Worm (Caenorhabditis elegans) whole organism, L2 larva: Measurements from ENCODE around the gene ZK757.10.

Source experiments
- C34F6.9 ChIP-seq: fragments of 150-350 bp; optimal IDR thresholded peaks from 2 replicates; lab custom pipeline; 2014; ENCODE audit warnings: missing biosample characterization, missing genetic modification characterization
- F13H6.1 ChIP-seq: sonication (generic microtip); optimal IDR thresholded peaks from 2 replicates; lab custom pipeline; 2016; ENCODE audit warnings: missing genetic modification characterization, missing compliant biosample characterization
- R02D3.7 ChIP-seq: fragments of 150-350 bp; optimal IDR thresholded peaks from 2 replicates; lab custom pipeline; 2014; ENCODE audit warnings: missing biosample characterization, missing genetic modification characterization
- Y55F3AM.14 ChIP-seq: fragments of 200-800 bp; sonication (Bioruptor generic); optimal IDR thresholded peaks from 2 replicates; lab custom pipeline; 2018; ENCODE audit warnings: mild to moderate bottlenecking, missing genetic modification characterization, missing compliant biosample characterization
- ZK546.5 ChIP-seq: sonication (generic microtip); optimal IDR thresholded peaks from 2 replicates; lab custom pipeline; 2017; ENCODE audit warnings: missing biosample characterization, missing genetic modification characterization
- alr-1 ChIP-seq: fragments of 150-350 bp; optimal IDR thresholded peaks from 2 replicates; lab custom pipeline; 2014; ENCODE audit warnings: missing biosample characterization, missing genetic modification characterization
- blmp-1 ChIP-seq: sonication (generic microtip); optimal IDR thresholded peaks from 2 replicates; lab custom pipeline; 2017; ENCODE audit warnings: missing genetic modification characterization, mild to moderate bottlenecking, missing compliant biosample characterization, antibody characterized with exemption, moderate library complexity; ENCODE audit not compliant: insufficient read depth
- ceh-16 ChIP-seq: fragments of 150-350 bp; optimal IDR thresholded peaks from 2 replicates; lab custom pipeline; 2014; ENCODE audit warnings: missing biosample characterization, missing genetic modification characterization
- ceh-82 ChIP-seq: fragments of 150-350 bp; optimal IDR thresholded peaks from 2 replicates; lab custom pipeline; 2014; ENCODE audit warnings: missing biosample characterization, missing genetic modification characterization
- crh-2 ChIP-seq: sonication (generic microtip); optimal IDR thresholded peaks from 2 replicates; lab custom pipeline; 2017; ENCODE audit warnings: missing biosample characterization, missing genetic modification characterization
- dmd-4 ChIP-seq: sonication (generic microtip); optimal IDR thresholded peaks from 2 replicates; lab custom pipeline; 2017; ENCODE audit warnings: missing biosample characterization, missing genetic modification characterization
- egl-27 ChIP-seq: sonication (generic microtip); optimal IDR thresholded peaks from 3 replicates; lab custom pipeline; 2017; ENCODE audit warnings: missing biosample characterization, missing genetic modification reagents, missing genetic modification characterization
- elt-1 ChIP-seq: fragments of 150-350 bp; optimal IDR thresholded peaks from 2 replicates; lab custom pipeline; 2014; ENCODE audit warnings: missing biosample characterization, missing genetic modification characterization
- elt-3 ChIP-seq: sonication (generic microtip); optimal IDR thresholded peaks from 2 replicates; lab custom pipeline; 2017; ENCODE audit warnings: missing biosample characterization, missing genetic modification characterization
- fos-1 ChIP-seq: fragments of 150-350 bp; optimal IDR thresholded peaks from 2 replicates; lab custom pipeline; 2014; ENCODE audit warnings: missing biosample characterization, missing genetic modification characterization
- gmeb-1 ChIP-seq: fragments of 150-350 bp; optimal IDR thresholded peaks from 2 replicates; lab custom pipeline; 2014; ENCODE audit warnings: missing biosample characterization, missing genetic modification characterization
- lin-11 ChIP-seq: fragments of 150-350 bp; sonication (generic microtip); optimal IDR thresholded peaks from 2 replicates; lab custom pipeline; 2014; ENCODE audit warnings: missing biosample characterization, missing genetic modification characterization, inconsistent platforms, mixed read lengths
- lin-13 ChIP-seq: fragments of 150-350 bp; optimal IDR thresholded peaks from 2 replicates; lab custom pipeline; 2014; ENCODE audit warnings: missing biosample characterization, missing genetic modification reagents, missing genetic modification characterization
- lin-39 ChIP-seq: fragments of 150-350 bp; optimal IDR thresholded peaks from 2 replicates; lab custom pipeline; 2014; ENCODE audit warnings: missing biosample characterization, missing genetic modification reagents, missing genetic modification characterization
- lsy-2 ChIP-seq, 2 experiments: fragments of 150-350 bp in 1 of 2; sonication (generic microtip) in 1 of 2; optimal IDR thresholded peaks; 2 replicates each; lab custom pipeline; 2014 to 2017; ENCODE audit warnings: missing biosample characterization in 2 of 2, missing genetic modification characterization in 2 of 2
- mab-5 ChIP-seq: fragments of 150-350 bp; optimal IDR thresholded peaks from 2 replicates; lab custom pipeline; 2014; ENCODE audit warnings: missing biosample characterization, missing genetic modification characterization
- mbf-1 ChIP-seq: sonication (generic microtip); optimal IDR thresholded peaks from 2 replicates; lab custom pipeline; 2017; ENCODE audit warnings: missing biosample characterization, missing genetic modification characterization
- nhr-10 ChIP-seq: sonication (generic microtip); optimal IDR thresholded peaks from 2 replicates; lab custom pipeline; 2017; ENCODE audit warnings: missing biosample characterization, missing genetic modification characterization
- nhr-11 ChIP-seq: fragments of 150-350 bp; optimal IDR thresholded peaks from 2 replicates; lab custom pipeline; 2014; ENCODE audit warnings: missing biosample characterization, missing genetic modification characterization
- nhr-12 ChIP-seq: fragments of 150-350 bp; optimal IDR thresholded peaks from 2 replicates; lab custom pipeline; 2014; ENCODE audit warnings: missing biosample characterization, missing genetic modification characterization
- nhr-129 ChIP-seq: fragments of 150-350 bp; optimal IDR thresholded peaks from 2 replicates; lab custom pipeline; 2014; ENCODE audit warnings: missing biosample characterization, missing genetic modification characterization
- nhr-21 ChIP-seq: fragments of 150-350 bp; optimal IDR thresholded peaks from 2 replicates; lab custom pipeline; 2014; ENCODE audit warnings: missing biosample characterization, missing genetic modification characterization
- nhr-237 ChIP-seq: fragments of 150-350 bp; optimal IDR thresholded peaks from 2 replicates; lab custom pipeline; 2014; ENCODE audit warnings: missing biosample characterization, missing genetic modification characterization
- nhr-25 ChIP-seq: fragments of 150-350 bp; sonication (generic microtip); optimal IDR thresholded peaks from 3 replicates; lab custom pipeline; 2014; ENCODE audit warnings: missing biosample characterization, missing genetic modification characterization
- nhr-6 ChIP-seq: fragments of 150-350 bp; optimal IDR thresholded peaks from 2 replicates; lab custom pipeline; 2014; ENCODE audit warnings: missing biosample characterization, missing genetic modification characterization
- nhr-77 ChIP-seq: fragments of 150-350 bp; optimal IDR thresholded peaks from 2 replicates; lab custom pipeline; 2014; ENCODE audit warnings: missing biosample characterization, missing genetic modification characterization
- peb-1 ChIP-seq: fragments of 150-350 bp; optimal IDR thresholded peaks from 2 replicates; lab custom pipeline; 2014; ENCODE audit warnings: missing biosample characterization, missing genetic modification characterization
- sem-4 ChIP-seq: fragments of 150-350 bp; optimal IDR thresholded peaks from 2 replicates; lab custom pipeline; 2014; ENCODE audit warnings: missing biosample characterization, missing genetic modification reagents, missing genetic modification characterization
- skn-1 ChIP-seq: sonication (generic microtip); optimal IDR thresholded peaks from 2 replicates; lab custom pipeline; 2017; ENCODE audit warnings: missing biosample characterization, missing genetic modification characterization
- sma-3 ChIP-seq: sonication (generic microtip); optimal IDR thresholded peaks from 2 replicates; lab custom pipeline; 2016; ENCODE audit warnings: missing genetic modification reagents, missing genetic modification characterization, missing compliant biosample characterization
- sma-9 ChIP-seq, 2 experiments: fragments of 150-350 bp in 1 of 2; sonication (generic microtip) in 1 of 2; optimal IDR thresholded peaks; 2 replicates each; lab custom pipeline; 2014 to 2016; ENCODE audit warnings: missing genetic modification characterization in 2 of 2, mild to moderate bottlenecking in 1 of 2, missing biosample characterization in 1 of 2, missing compliant biosample characterization in 1 of 2, missing genetic modification reagents in 1 of 2, moderate library complexity in 1 of 2
- snpc-4 ChIP-seq: fragments of 150-350 bp; optimal IDR thresholded peaks from 2 replicates; lab custom pipeline; 2014; ENCODE audit warnings: missing biosample characterization, missing genetic modification characterization
- unc-39 ChIP-seq: fragments of 150-350 bp; optimal IDR thresholded peaks from 2 replicates; lab custom pipeline; 2014; ENCODE audit warnings: missing biosample characterization, missing genetic modification characterization
- unc-55 ChIP-seq: fragments of 150-350 bp; sonication (generic microtip); optimal IDR thresholded peaks from 3 replicates; lab custom pipeline; 2014; ENCODE audit warnings: missing biosample characterization, missing genetic modification reagents, missing genetic modification characterization
- unc-62 ChIP-seq: fragments of 150-350 bp; optimal IDR thresholded peaks from 2 replicates; lab custom pipeline; 2014; ENCODE audit warnings: missing biosample characterization, missing genetic modification reagents, missing genetic modification characterization
- zag-1 ChIP-seq: fragments of 150-350 bp; optimal IDR thresholded peaks from 2 replicates; lab custom pipeline; 2014; ENCODE audit warnings: missing biosample characterization, missing genetic modification characterization
- ztf-11 ChIP-seq: sonication (generic microtip); optimal IDR thresholded peaks from 2 replicates; lab custom pipeline; 2017; ENCODE audit warnings: missing biosample characterization, missing genetic modification characterization

The ZK757.10 gene

ce11 chrIII:9843715-9844114 is 33.3 kb upstream of the ZK757.10 start, which contains the start of gene K11H3.5:
Gene K11H3.5, plus strand, starts transcription at chrIII:9843768.
- TF ChIP-seq elt-3 (tag; lab: Kevin White, UChicago): no peak
- no peak for TF ChIP-seq nhr-11

- TF ChIP-seq ceh-16 (tag; lab: Kevin White, UChicago): no peak
- no peak for TF ChIP-seq unc-62 (GFP tag; lab: Kevin White, UChicago)
- TF ChIP-seq egl-27: no peak
- TF ChIP-seq sma-3 (GFP tag; lab: Kevin White, UChicago): no peak
- no peak for TF ChIP-seq blmp-1 (tag; lab: Kevin White, UChicago)
- TF ChIP-seq elt-1: no peak
- TF ChIP-seq skn-1 (tag; lab: Kevin White, UChicago): no peak
- TF ChIP-seq nhr-129 (tag; lab: Kevin White, UChicago): no peak
- no peak for TF ChIP-seq nhr-77 (tag; lab: Kevin White, UChicago)
- no peak for TF ChIP-seq elt-3 (tag; lab: Kevin White, UChicago)
- TF ChIP-seq sem-4 (tag; lab: Kevin White, UChicago): no peak
- no peak for TF ChIP-seq snpc-4 (tag; lab: Kevin White, UChicago)
- TF ChIP-seq nhr-6 (tag; lab: Kevin White, UChicago): no peak
- TF ChIP-seq zag-1 (tag; lab: Kevin White, UChicago): no peak
These were observed 31.0 kb upstream of the ZK757.10 start, which contains the start of gene K11H3.2 for ce11 chrIII:9846093-9846492. Gene K11H3.2, plus strand, starts transcription at chrIII:9846393.

ce11 chrIII:9848083-9848482 is 29.0 kb upstream of the ZK757.10 start, which contains the start of gene mrpl-36:
Gene mrpl-36, minus strand, starts transcription at chrIII:9848116.
- peak; percentile 14 for TF ChIP-seq sem-4 (tag; lab: Kevin White, UChicago)
- TF ChIP-seq gmeb-1: no peak
- TF ChIP-seq unc-39: no peak
- TF ChIP-seq sma-3 (GFP tag; lab: Kevin White, UChicago): no peak
- no peak for TF ChIP-seq sma-9 (GFP tag; optimal IDR thresholded peaks at IDR 0.05; lab: Kevin White, UChicago)
- TF ChIP-seq sma-9 (tag; optimal IDR thresholded peaks at IDR 0.05; lab: Kevin White, UChicago): no peak
- peak; percentile 27 for TF ChIP-seq fos-1 (tag; lab: Kevin White, UChicago)
- TF ChIP-seq nhr-10 (tag; lab: Kevin White, UChicago): no peak
- no peak for TF ChIP-seq nhr-237 (tag; lab: Kevin White, UChicago)
- TF ChIP-seq lin-13 (GFP tag; lab: Kevin White, UChicago): peak; percentile 24
- no peak for TF ChIP-seq nhr-21
- no peak for TF ChIP-seq blmp-1 (tag; lab: Kevin White, UChicago)
- peak in 1 of 2 experiments; percentile 67 for TF ChIP-seq lsy-2 (tag; optimal IDR thresholded peaks at IDR 0.05; lab: Kevin White, UChicago)
- TF ChIP-seq ceh-16 (tag; lab: Kevin White, UChicago): no peak
- TF ChIP-seq dmd-4: no peak
- no peak for TF ChIP-seq nhr-12 (tag; lab: Kevin White, UChicago)
- peak; percentile 72 for TF ChIP-seq C34F6.9 (tag; lab: Kevin White, UChicago)
- no peak for TF ChIP-seq nhr-25
- no peak for TF ChIP-seq ztf-11 (tag; lab: Kevin White, UChicago)
- no peak for TF ChIP-seq mbf-1 (tag; lab: Kevin White, UChicago)
- TF ChIP-seq ceh-82 (tag; lab: Kevin White, UChicago): no peak
- no peak for TF ChIP-seq skn-1 (tag; lab: Kevin White, UChicago)
- TF ChIP-seq unc-62 (GFP tag; lab: Kevin White, UChicago): no peak
- TF ChIP-seq ZK546.5 (tag; lab: Kevin White, UChicago): no peak
- TF ChIP-seq R02D3.7 (tag; lab: Kevin White, UChicago): no peak
- TF ChIP-seq zag-1 (tag; lab: Kevin White, UChicago): no peak
- TF ChIP-seq peb-1 (tag; lab: Kevin White, UChicago): no peak
- TF ChIP-seq lin-11 (tag; lab: Kevin White, UChicago): no peak
- no peak for TF ChIP-seq F13H6.1
- TF ChIP-seq elt-3 (tag; lab: Kevin White, UChicago): no peak
- no peak for TF ChIP-seq alr-1
- TF ChIP-seq lin-39 (tag; lab: Kevin White, UChicago): no peak
- TF ChIP-seq crh-2 (tag; lab: Kevin White, UChicago): no peak
- TF ChIP-seq nhr-6 (tag; lab: Kevin White, UChicago): no peak
- peak; percentile 73 for TF ChIP-seq unc-55
- TF ChIP-seq Y55F3AM.14 (GFP tag; lab: Kevin White, UChicago): no peak
- TF ChIP-seq nhr-129 (tag; lab: Kevin White, UChicago): peak; percentile 33
- TF ChIP-seq mab-5 (tag; lab: Kevin White, UChicago): no peak
